Fruit fly (Drosophila melanogaster): ENCODE measurements around the gene CG13991.

- no peak for TF ChIP-seq usp (GFP tag; optimal IDR thresholded peaks at IDR 0.05)
- no peak for TF ChIP-seq CG8478 (optimal IDR thresholded peaks at IDR 0.05)
- TF ChIP-seq psq (optimal IDR thresholded peaks at IDR 0.05) = no peak
- TF ChIP-seq Dll (optimal IDR thresholded peaks at IDR 0.05) = no peak
- TF ChIP-seq EcR (GFP tag; optimal IDR thresholded peaks at IDR 0.05) = no peak
- no peak for TF ChIP-seq pan (optimal IDR thresholded peaks at IDR 0.05)
Observed at dm6 chr2L:6179990-6180389, 40.8 kb downstream of the CG13991 start.
